Worm (Caenorhabditis elegans): ENCODE results near the gene F25A2.1.

- TF ChIP-seq W03F9.2 (tag; optimal IDR thresholded peaks at IDR 0.05) (no peak), dao-5 (tag; optimal IDR thresholded peaks at IDR 0.05) (no peak)
Measured at ce11 chrV:1141433-1141832, 37.9 kb upstream of the F25A2.1 start, which contains the start of gene cutl-22.

Measured in whole organism, L4/young adult.